4 fruit fly cellular contexts compared by ENCODE assay signal in genomic region chrX:15465410-15465809, dm6.
A peak's percentile ranks its signal among the peaks of the same experiment; 100 is the strongest.
TF ChIP-seq lines count a peak whose summit lies in the region.

No protein-coding gene starts in this region.

- TF ChIP-seq CTCF in whole organism, embryonic (GFP tag; optimal IDR thresholded peaks at IDR 0.05; lab: Kevin White, UChicago): no peak

TF ChIP-seq in whole organism, adult, 20 proteins besides CTCF, POLR2A, EP300 and RAD21:
- TF ChIP-seq toe (GFP tag; optimal IDR thresholded peaks at IDR 0.05; lab: Kevin White, UChicago) (no peak), Clk (GFP tag; optimal IDR thresholded peaks at IDR 0.05; lab: Kevin White, UChicago) (no peak), cic (GFP tag; optimal IDR thresholded peaks at IDR 0.05; lab: Kevin White, UChicago) (peak; percentile 26), pad (GFP tag; optimal IDR thresholded peaks at IDR 0.05; lab: Kevin White, UChicago) (peak; percentile 97), Mnt (GFP tag; optimal IDR thresholded peaks at IDR 0.05; lab: Kevin White, UChicago) (peak; percentile 15)

TF ChIP-seq in whole organism, embryonic, 481 proteins besides CTCF, POLR2A, EP300 and RAD21 (continues in another document):
- TF ChIP-seq sug (tag; optimal IDR thresholded peaks at IDR 0.05; lab: Kevin White, UChicago) (peak; percentile 68), kah (GFP tag; optimal IDR thresholded peaks at IDR 0.05; lab: Kevin White, UChicago) (no peak), Fer1 (GFP tag; optimal IDR thresholded peaks at IDR 0.05; lab: Kevin White, UChicago) (peak; percentile 7), Scr (GFP tag; IDR thresholded peaks at IDR 0.05; lab: Robert Waterston, UW; ENCODE audit: partially characterized antibody) (0 out of 2 replicates have a peak, but pooled peaks have one; percentile 12), abd-A (tag; optimal IDR thresholded peaks at IDR 0.05; lab: Kevin White, UChicago) (no peak), ci (GFP tag; IDR thresholded peaks at IDR 0.05; lab: Robert Waterston, UW) (0 out of 3 replicates have a peak, but pooled peaks have one; percentile 34), Lpt (GFP tag; optimal IDR thresholded peaks at IDR 0.05; lab: Kevin White, UChicago) (no peak), B-H2 (GFP tag; optimal IDR thresholded peaks at IDR 0.05; lab: Kevin White, UChicago) (no peak), Bgb (GFP tag; IDR thresholded peaks at IDR 0.05; lab: Robert Waterston, UW; ENCODE audit: partially characterized antibody) (peak; percentile 41; the same call in 1 of the 2 replicates), Dp (GFP tag; optimal IDR thresholded peaks at IDR 0.05; lab: Kevin White, UChicago) (no peak), toy (GFP tag; IDR thresholded peaks at IDR 0.05; lab: Robert Waterston, UW) (no peak), CG6683 (GFP tag; optimal IDR thresholded peaks at IDR 0.05; lab: Kevin White, UChicago) (no peak), Rfx (GFP tag; IDR thresholded peaks at IDR 0.05; lab: Robert Waterston, UW) (0 out of 2 replicates have a peak, but pooled peaks have one; percentile 4), crol (GFP tag; IDR thresholded peaks at IDR 0.05; lab: Robert Waterston, UW) (peak; percentile 96), Sin3A (optimal IDR thresholded peaks at IDR 0.05; lab: Kevin White, UChicago) (no peak), D19A (tag; optimal IDR thresholded peaks at IDR 0.05; lab: Kevin White, UChicago) (no peak), kni (GFP tag; optimal IDR thresholded peaks at IDR 0.05; lab: Kevin White, UChicago) (peak; percentile 68), CG3065 (GFP tag; optimal IDR thresholded peaks at IDR 0.05; lab: Kevin White, UChicago) (no peak), Hey (tag; optimal IDR thresholded peaks at IDR 0.05; lab: Kevin White, UChicago) (no peak), Trl (optimal IDR thresholded peaks at IDR 0.05; lab: Kevin White, UChicago) (no peak), Trl (GFP tag; optimal IDR thresholded peaks at IDR 0.05; lab: Kevin White, UChicago) (no peak), pros (GFP tag; optimal IDR thresholded peaks at IDR 0.05; lab: Kevin White, UChicago) (peak; percentile 73), Rx (GFP tag; IDR thresholded peaks at IDR 0.05; lab: Robert Waterston, UW) (no peak), nom (GFP tag; optimal IDR thresholded peaks at IDR 0.05; lab: Kevin White, UChicago) (peak; percentile 1), nmo (GFP tag; optimal IDR thresholded peaks at IDR 0.05; lab: Kevin White, UChicago) (no peak), CG13894 (tag; optimal IDR thresholded peaks at IDR 0.05; lab: Kevin White, UChicago) (peak; percentile 42), Lhr (GFP tag; optimal IDR thresholded peaks at IDR 0.05; lab: Kevin White, UChicago) (no peak), Six4 (GFP tag; optimal IDR thresholded peaks at IDR 0.05; lab: Kevin White, UChicago) (no peak)

TF ChIP-seq in whole organism, prepupa, 60 proteins besides CTCF, POLR2A, EP300 and RAD21:
- TF ChIP-seq vri (GFP tag; optimal IDR thresholded peaks at IDR 0.05; lab: Kevin White, UChicago): no peak
- peak; percentile 39; the same call in 1 of the 3 replicates for TF ChIP-seq CG6163 (GFP tag; IDR thresholded peaks at IDR 0.05; lab: Robert Waterston, UW)
- TF ChIP-seq CG1621 (tag; optimal IDR thresholded peaks at IDR 0.05; lab: Kevin White, UChicago): peak; percentile 80
- TF ChIP-seq eg (GFP tag; IDR thresholded peaks at IDR 0.05; lab: Robert Waterston, UW): peak; percentile 37; the same call in 1 of the 3 replicates

TF ChIP-seq in whole organism, pupa, 21 proteins besides CTCF, POLR2A, EP300 and RAD21:
- no peak for TF ChIP-seq CG14655 (GFP tag; optimal IDR thresholded peaks at IDR 0.05; lab: Kevin White, UChicago)
- TF ChIP-seq CG4496 (GFP tag; IDR thresholded peaks at IDR 0.05; lab: Robert Waterston, UW): peak; percentile 93
- 0 out of 3 replicates have a peak, but pooled peaks have one; percentile 43 for TF ChIP-seq fd96Ca (GFP tag; IDR thresholded peaks at IDR 0.05; lab: Robert Waterston, UW)
- peak; percentile 70 for TF ChIP-seq EcR (GFP tag; optimal IDR thresholded peaks at IDR 0.05; lab: Kevin White, UChicago)
- TF ChIP-seq CG32121 (GFP tag; IDR thresholded peaks at IDR 0.05; lab: Robert Waterston, UW): 0 out of 2 replicates have a peak, but pooled peaks have one; percentile 30
